Worm (Caenorhabditis elegans): ENCODE data around the gene F42A6.2.
"Not testable (repeated sequence)": the region's sequence is repeated elsewhere in the genome, so short reads cannot be mapped to it uniquely, and the experiment has no call there.

F42A6.2 gene

DNA sequence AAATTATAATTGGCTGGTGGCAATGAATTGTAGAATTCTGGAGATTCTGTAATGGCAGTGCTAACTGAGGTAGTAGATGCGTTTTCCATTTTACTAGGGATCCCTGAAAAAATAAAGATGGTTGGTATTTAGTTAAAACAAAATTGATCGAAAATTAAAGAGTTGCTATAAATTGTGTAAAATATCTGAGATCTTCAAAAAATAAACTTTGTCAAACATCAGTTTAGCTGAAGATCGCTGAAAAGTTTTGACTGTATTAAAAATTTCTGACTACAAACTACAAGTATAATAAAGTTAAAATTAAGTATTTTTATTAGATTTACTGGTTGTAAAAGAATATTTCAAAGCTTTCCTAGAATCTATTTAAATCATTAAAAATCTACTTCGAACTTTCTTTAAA, 48.7 kb downstream of the F42A6.2 start, which contains the start of gene B0546.5:
Gene B0546.5 (minus strand): TSS at position 101 of the 400 bp plus-strand sequence.
- not testable (repeated sequence) for TF ChIP-seq tab-1 (GFP tag; IDR thresholded peaks at IDR 0.05); ztf-23 (GFP tag; IDR thresholded peaks at IDR 0.05); ref-1 (GFP tag; conservative IDR thresholded peaks at IDR 0.05)

Measured in whole organism, midembryonic.